Worm (Caenorhabditis elegans) whole organism, midembryonic: Measurements from ENCODE around the gene grl-18.
"Not testable (repeated sequence)": the region's sequence is repeated elsewhere in the genome, so short reads cannot be mapped to it uniquely, and the experiment has no call there.

Experiments
- T22C8.4 ChIP-seq: fragments of 200-800 bp; sonication (Bioruptor generic); IDR thresholded peaks from 2 replicates; pipeline ENCODE4 v1.3.6; 2022; ENCODE audit warnings: missing genetic modification characterization, missing compliant biosample characterization
- cog-1 ChIP-seq: sonication (generic microtip); optimal IDR thresholded peaks from 2 replicates; lab custom pipeline; 2016; ENCODE audit warnings: missing genetic modification characterization, missing compliant biosample characterization
- flt-1 ChIP-seq: fragments of 200-800 bp; sonication (Bioruptor generic); IDR thresholded peaks from 2 replicates; pipeline ENCODE4 v1.3.6; 2022; ENCODE audit warnings: missing genetic modification characterization, missing compliant biosample characterization
- klf-2 ChIP-seq: fragments of 200-800 bp; sonication (Bioruptor generic); conservative IDR thresholded peaks from 2 replicates; pipeline ENCODE4 v1.3.6; 2022; ENCODE audit warnings: missing genetic modification reagents, missing genetic modification characterization, missing compliant biosample characterization
- med-1 ChIP-seq: sonication (generic microtip); optimal IDR thresholded peaks from 2 replicates; lab custom pipeline; 2017; ENCODE audit warnings: missing genetic modification characterization, mild to moderate bottlenecking, missing compliant biosample characterization, antibody characterized with exemption, missing genetic modification reagents; ENCODE audit not compliant: insufficient read depth
- ref-1 ChIP-seq: fragments of 200-800 bp; sonication (Bioruptor generic); conservative IDR thresholded peaks from 2 replicates; pipeline ENCODE4 v1.3.6; 2022; ENCODE audit warnings: missing genetic modification reagents, missing genetic modification characterization, missing compliant biosample characterization
- tab-1 ChIP-seq: fragments of 200-800 bp; sonication (Bioruptor generic); IDR thresholded peaks from 2 replicates; pipeline ENCODE4 v1.3.6; 2022; ENCODE audit warnings: missing genetic modification characterization, missing compliant biosample characterization
- ztf-23 ChIP-seq: fragments of 200-800 bp; sonication (Bioruptor generic); IDR thresholded peaks from 2 replicates; pipeline ENCODE4 v1.3.6; 2022; ENCODE audit warnings: missing genetic modification reagents, missing genetic modification characterization, missing compliant biosample characterization
- ztf-29 ChIP-seq: fragments of 200-800 bp; sonication (Bioruptor generic); IDR thresholded peaks from 2 replicates; pipeline ENCODE4 v1.3.6; 2022; ENCODE audit warnings: missing genetic modification reagents, missing genetic modification characterization, missing compliant biosample characterization

Gene grl-18

DNA sequence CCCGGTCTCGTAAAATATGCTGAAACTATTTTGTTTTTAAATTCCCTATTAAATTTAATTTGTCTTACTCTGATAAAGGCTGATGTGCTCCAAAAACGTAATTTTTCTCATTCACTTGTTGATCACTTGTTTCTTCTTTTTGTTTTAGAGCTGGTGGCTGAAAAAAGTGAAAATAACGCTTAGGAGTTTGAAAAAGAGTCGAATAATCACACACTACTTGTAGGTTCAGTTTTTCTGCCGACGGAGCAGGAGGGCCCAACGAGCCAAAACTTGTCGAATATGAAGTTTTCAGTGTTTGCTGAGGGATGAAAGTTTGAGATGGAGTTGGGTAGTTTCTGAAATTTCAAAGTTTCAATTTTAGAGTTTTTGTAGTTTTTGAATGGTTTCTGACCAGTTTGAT lies 1.5 kb downstream of the grl-18 start:
- TF ChIP-seq flt-1 (GFP tag; lab: Robert Waterston, UW) (no peak), ztf-23 (GFP tag; lab: Robert Waterston, UW) (no peak), med-1 (GFP tag; lab: Kevin White, UChicago) (no peak), klf-2 (GFP tag; lab: Robert Waterston, UW) (no peak)

DNA sequence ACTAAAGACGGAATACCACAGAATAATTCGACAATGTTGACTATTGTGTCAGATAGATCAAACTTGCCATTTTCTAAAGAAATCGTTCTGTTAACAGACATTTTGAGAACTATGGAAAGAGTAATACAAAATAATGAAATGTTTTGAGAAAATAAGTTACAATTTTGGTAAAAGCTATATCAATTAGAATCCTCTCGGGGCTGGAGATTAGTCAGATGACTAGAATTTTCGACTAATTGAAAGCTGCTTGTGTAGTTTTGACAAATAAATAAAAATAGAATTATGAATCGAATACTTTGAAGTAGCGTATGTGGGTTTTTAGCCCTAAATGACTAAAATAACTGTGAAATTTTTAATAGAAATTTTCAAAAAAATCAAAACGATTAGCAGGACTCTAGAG lies 3.8 kb downstream of the grl-18 start, which contains the start of gene srg-65:
srg-65 (minus strand) TSS at position 101 of the 400 bp plus-strand sequence.
- TF ChIP-seq T22C8.4 (no peak), ztf-23 (GFP tag; lab: Robert Waterston, UW) (no peak), flt-1 (GFP tag; lab: Robert Waterston, UW) (no peak), cog-1 (tag; lab: Kevin White, UChicago) (no peak), ztf-29 (GFP tag; lab: Robert Waterston, UW) (no peak), med-1 (GFP tag; lab: Kevin White, UChicago) (no peak), tab-1 (GFP tag; lab: Robert Waterston, UW) (no peak), ref-1 (GFP tag; lab: Robert Waterston, UW) (no peak), klf-2 (GFP tag; lab: Robert Waterston, UW) (no peak)

DNA sequence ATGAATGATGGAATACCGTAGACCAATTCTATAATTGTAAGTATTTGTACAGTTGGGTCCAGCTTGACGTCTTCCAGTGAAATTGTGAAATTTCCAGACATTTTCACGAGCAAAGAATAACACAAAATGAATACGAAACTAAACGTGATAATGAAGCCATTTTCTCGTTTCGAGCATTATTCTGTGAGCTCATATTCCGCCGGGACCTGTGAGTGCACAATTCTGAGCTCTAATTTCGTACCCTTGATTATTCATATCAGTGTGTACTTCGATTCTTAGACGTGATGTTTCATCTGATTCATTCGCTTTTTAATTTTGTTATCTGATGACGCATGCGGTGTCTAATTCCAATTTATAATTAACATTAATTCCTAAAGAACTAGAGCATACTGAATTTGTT lies 6.4 kb downstream of the grl-18 start, which contains the start of gene srg-66:
srg-66 (minus strand) TSS at position 101 of the 400 bp plus-strand sequence.
- TF ChIP-seq flt-1 (GFP tag; lab: Robert Waterston, UW) (no peak), tab-1 (GFP tag; lab: Robert Waterston, UW) (no peak), med-1 (GFP tag; lab: Kevin White, UChicago) (no peak), ztf-29 (GFP tag; lab: Robert Waterston, UW) (no peak), klf-2 (GFP tag; lab: Robert Waterston, UW) (no peak), cog-1 (tag; lab: Kevin White, UChicago) (no peak), ref-1 (GFP tag; lab: Robert Waterston, UW) (no peak), ztf-23 (GFP tag; lab: Robert Waterston, UW) (no peak), T22C8.4 (no peak)

DNA sequence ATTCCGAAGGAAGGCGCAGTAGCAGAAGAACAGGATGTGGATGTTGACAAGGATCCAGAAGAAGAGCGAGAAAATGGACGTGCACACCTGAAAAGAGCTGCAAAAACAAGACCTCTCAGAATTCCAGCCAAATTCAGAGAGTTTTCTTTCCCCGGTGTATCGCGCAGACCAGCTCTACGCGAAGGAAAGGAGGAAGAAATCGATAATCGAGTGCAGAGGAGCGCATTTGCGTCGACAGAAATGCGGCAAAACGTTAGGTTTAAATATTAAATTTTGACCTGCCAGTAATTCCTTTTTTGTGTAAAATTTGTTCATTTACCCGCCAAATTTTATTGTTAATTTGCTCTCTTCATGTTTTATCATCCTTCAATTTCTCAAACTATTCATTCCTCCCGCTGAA lies 10.9 kb downstream of the grl-18 start:
- TF ChIP-seq ref-1 (GFP tag; lab: Robert Waterston, UW) (no peak), flt-1 (GFP tag; lab: Robert Waterston, UW) (no peak), T22C8.4 (peak; percentile 76), ztf-23 (GFP tag; lab: Robert Waterston, UW) (no peak)

DNA sequence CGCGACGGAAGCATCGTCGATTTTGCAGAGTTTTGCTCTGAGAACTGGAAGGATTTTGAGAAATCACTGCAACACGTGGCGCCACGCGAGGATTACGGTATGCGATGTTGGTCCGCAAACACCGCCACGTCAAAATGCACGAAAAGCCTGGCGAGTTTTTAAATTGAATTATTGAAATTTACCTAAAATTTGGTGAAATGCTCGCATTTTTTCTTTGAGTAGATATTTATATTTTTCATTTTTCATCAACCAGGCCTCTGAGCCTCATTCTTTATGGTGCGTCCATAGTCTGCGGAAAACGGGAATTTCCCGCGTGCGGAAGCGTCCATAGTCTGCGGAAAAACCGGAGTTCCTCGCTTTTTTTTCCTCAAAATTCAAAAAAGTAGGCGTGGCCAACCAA lies 17.7 kb downstream of the grl-18 start, which contains the start of gene ZC317.7:
ZC317.7 (minus strand) TSS at position 101 of the 400 bp plus-strand sequence.
- TF ChIP-seq T22C8.4; ztf-23 (GFP tag; lab: Robert Waterston, UW); med-1 (GFP tag; lab: Kevin White, UChicago): not testable (repeated sequence)

DNA sequence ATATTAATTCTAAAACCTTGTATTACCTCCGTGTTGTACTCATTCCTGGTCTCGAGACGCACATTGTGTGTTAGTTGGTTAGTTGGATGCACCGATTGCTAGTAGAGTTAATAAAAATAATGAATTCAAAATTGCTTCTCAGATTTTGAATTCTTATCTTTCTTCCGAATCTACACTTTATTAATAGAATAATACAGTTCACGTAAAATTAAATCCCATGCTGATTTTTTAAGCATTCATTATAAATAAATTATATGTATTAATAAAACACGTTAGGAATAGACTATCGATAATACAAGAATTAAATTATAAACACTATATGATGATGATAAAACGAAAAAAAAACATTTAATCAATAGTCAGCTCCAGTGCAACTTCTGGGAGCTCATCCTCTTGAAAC lies 20.2 kb downstream of the grl-18 start, which contains the start of gene ZC317.6:
ZC317.6 (minus strand) TSS at position 101 of the 400 bp plus-strand sequence.
- TF ChIP-seq cog-1 (tag; lab: Kevin White, UChicago); ztf-29 (GFP tag; lab: Robert Waterston, UW); flt-1 (GFP tag; lab: Robert Waterston, UW): not testable (repeated sequence)

DNA sequence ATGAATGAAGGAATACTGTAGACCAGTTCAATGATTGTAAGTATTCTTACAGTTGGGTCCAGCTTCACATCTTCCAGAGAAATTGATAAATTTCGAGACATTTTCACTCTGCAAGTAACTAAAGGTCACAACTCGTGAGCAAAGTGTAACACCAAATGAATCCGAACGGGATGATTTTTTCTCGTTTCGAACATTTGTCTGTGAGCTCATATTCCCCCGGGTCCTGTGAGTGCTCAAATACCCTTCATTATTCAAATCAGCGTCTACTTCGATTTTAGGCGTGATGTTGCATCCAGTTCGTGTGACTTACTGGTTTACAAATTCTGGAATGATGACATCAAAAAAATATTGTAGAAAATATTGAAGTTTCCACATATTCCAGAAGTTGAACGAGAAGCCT lies 23.3 kb downstream of the grl-18 start, which contains the start of gene srg-68:
srg-68 (minus strand) TSS at position 101 of the 400 bp plus-strand sequence.
- TF ChIP-seq cog-1 (tag; lab: Kevin White, UChicago) = no peak
- no peak for TF ChIP-seq med-1 (GFP tag; lab: Kevin White, UChicago)
- TF ChIP-seq klf-2 (GFP tag; lab: Robert Waterston, UW) = no peak
- TF ChIP-seq ref-1 (GFP tag; lab: Robert Waterston, UW) = no peak
- no peak for TF ChIP-seq ztf-29 (GFP tag; lab: Robert Waterston, UW)
- TF ChIP-seq tab-1 (GFP tag; lab: Robert Waterston, UW) = no peak
- no peak for TF ChIP-seq T22C8.4
- no peak for TF ChIP-seq ztf-23 (GFP tag; lab: Robert Waterston, UW)

DNA sequence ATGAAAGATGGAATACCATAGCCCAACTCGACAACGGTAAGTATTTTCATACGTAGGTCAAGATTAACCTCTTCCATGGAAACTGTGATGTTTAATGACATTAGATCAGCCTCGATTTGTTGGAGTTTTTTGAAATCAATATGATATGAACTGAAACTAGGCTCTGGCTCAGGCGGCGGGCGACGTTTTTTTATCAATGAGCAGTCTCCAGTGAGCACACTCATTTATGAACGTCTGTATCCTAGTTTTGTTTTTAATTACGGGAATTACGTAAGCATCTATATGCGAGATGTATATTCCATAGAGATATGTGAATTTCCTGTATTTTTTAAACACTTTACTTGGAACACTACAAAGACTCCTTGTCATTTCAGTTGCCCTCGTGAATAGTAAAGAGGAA lies 25.8 kb downstream of the grl-18 start, which contains the start of gene srg-67:
srg-67 (minus strand) TSS at position 101 of the 400 bp plus-strand sequence.
- no peak for TF ChIP-seq ztf-23 (GFP tag; lab: Robert Waterston, UW)
- TF ChIP-seq klf-2 (GFP tag; lab: Robert Waterston, UW) = no peak
- TF ChIP-seq med-1 (GFP tag; lab: Kevin White, UChicago) = no peak
- no peak for TF ChIP-seq ztf-29 (GFP tag; lab: Robert Waterston, UW)
- no peak for TF ChIP-seq cog-1 (tag; lab: Kevin White, UChicago)
- no peak for TF ChIP-seq flt-1 (GFP tag; lab: Robert Waterston, UW)
- TF ChIP-seq tab-1 (GFP tag; lab: Robert Waterston, UW) = no peak
- no peak for TF ChIP-seq T22C8.4

DNA sequence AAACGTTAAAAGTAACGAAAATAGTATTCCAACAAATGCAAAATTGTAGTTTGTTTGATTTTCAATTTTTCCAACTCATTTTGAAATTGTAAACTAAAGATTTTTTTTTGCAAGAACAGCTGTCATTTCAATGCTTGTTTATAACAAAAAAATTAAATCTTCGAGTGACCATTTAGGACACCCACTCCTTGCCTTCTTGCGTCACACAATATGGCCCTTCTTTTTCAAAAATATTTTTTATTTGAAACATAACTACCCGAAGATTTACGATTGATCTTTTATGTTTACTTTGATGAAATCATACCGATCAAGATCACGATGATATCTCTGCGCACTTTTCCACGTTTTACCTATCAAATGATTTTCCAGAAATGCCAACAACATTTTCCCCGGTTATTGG lies 28.9 kb downstream of the grl-18 start, which contains the start of gene ZC317.2:
ZC317.2 (plus strand) TSS at position 301 of the 400 bp plus-strand sequence.
- TF ChIP-seq klf-2 (GFP tag; lab: Robert Waterston, UW) (no peak), ztf-29 (GFP tag; lab: Robert Waterston, UW) (no peak), tab-1 (GFP tag; lab: Robert Waterston, UW) (no peak), cog-1 (tag; lab: Kevin White, UChicago) (no peak), flt-1 (GFP tag; lab: Robert Waterston, UW) (no peak), ztf-23 (GFP tag; lab: Robert Waterston, UW) (no peak), T22C8.4 (no peak), med-1 (GFP tag; lab: Kevin White, UChicago) (no peak), ref-1 (GFP tag; lab: Robert Waterston, UW) (no peak)

DNA sequence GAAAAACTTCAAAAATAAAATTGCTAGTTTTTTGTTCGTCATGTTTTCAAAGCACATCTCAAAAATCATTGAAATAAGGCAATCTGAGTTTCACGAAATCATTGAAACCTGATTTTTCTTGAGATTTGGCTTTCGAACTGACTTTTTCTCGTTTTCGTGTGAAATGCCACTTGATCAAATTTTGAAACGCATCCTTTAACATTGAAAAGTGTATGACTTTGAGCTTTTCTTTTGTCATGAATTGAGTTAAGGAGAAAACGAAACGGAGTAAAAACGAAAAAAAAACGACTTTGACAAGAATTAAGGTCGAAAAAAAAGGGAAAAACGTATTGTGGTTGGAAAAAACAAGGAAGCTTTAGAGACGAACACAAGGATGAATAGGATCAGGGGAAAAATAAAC lies 33.7 kb downstream of the grl-18 start:
- TF ChIP-seq tab-1 (GFP tag; lab: Robert Waterston, UW) (no peak), klf-2 (GFP tag; lab: Robert Waterston, UW) (no peak), T22C8.4 (no peak), ref-1 (GFP tag; lab: Robert Waterston, UW) (no peak), med-1 (GFP tag; lab: Kevin White, UChicago) (no peak)
